Worm (Caenorhabditis elegans) whole organism, young adult: Measurements from ENCODE around the gene rfl-1.

Source experiments
- ceh-27 ChIP-seq: fragments of 200-800 bp; sonication (Bioruptor generic); optimal IDR thresholded peaks from 2 replicates; lab custom pipeline; 2018; ENCODE audit warnings: mild to moderate bottlenecking, missing genetic modification characterization, moderate library complexity, missing compliant biosample characterization
- egrh-3 ChIP-seq: fragments of 200-800 bp; sonication (Bioruptor generic); IDR thresholded peaks from 2 replicates; pipeline ENCODE4 v1.3.6; 2022; ENCODE audit warnings: missing genetic modification reagents, missing genetic modification characterization, missing compliant biosample characterization
- lag-1 ChIP-seq: fragments of 200-800 bp; sonication (Bioruptor generic); IDR thresholded peaks from 2 replicates; pipeline ENCODE4 v1.3.6; 2022; ENCODE audit warnings: missing genetic modification reagents, missing genetic modification characterization, missing compliant biosample characterization
- lin-35 ChIP-seq, 3 experiments: fragments of 150-350 bp in 2 of 3; sonication (generic microtip) in 1 of 3; optimal IDR thresholded peaks; 2 replicates each; lab custom pipeline; 2014 to 2018; ENCODE audit warnings: missing biosample characterization in 3 of 3, missing genetic modification characterization in 3 of 3, missing genetic modification reagents in 3 of 3
- rcor-1 ChIP-seq: fragments of 200-800 bp; sonication (Bioruptor generic); IDR thresholded peaks from 2 replicates; pipeline ENCODE4 v1.3.6; 2022; ENCODE audit warnings: missing genetic modification reagents, missing genetic modification characterization, missing compliant biosample characterization
- sptf-2 ChIP-seq: fragments of 200-800 bp; sonication (Bioruptor generic); optimal IDR thresholded peaks from 2 replicates; lab custom pipeline; 2018; ENCODE audit warnings: mild to moderate bottlenecking, missing genetic modification characterization, missing compliant biosample characterization
- tlf-1 ChIP-seq: fragments of 200-800 bp; sonication (Bioruptor generic); optimal IDR thresholded peaks from 2 replicates; lab custom pipeline; 2018; ENCODE audit warnings: mild to moderate bottlenecking, missing genetic modification characterization, missing compliant biosample characterization

ce11 chrIII:7013764-7014163, 7.2 kb upstream of the rfl-1 start:
- TF ChIP-seq rcor-1 (GFP tag; lab: Robert Waterston, UW) (no peak), lag-1 (no peak), egrh-3 (GFP tag; lab: Robert Waterston, UW) (no peak), lin-35 (GFP tag; optimal IDR thresholded peaks at IDR 0.05; lab: Kevin White, UChicago) (no peak), ceh-27 (GFP tag; lab: Kevin White, UChicago) (no peak), tlf-1 (GFP tag; lab: Kevin White, UChicago) (no peak), sptf-2 (GFP tag; lab: Kevin White, UChicago) (no peak)
